Worm (Caenorhabditis elegans) whole organism, L1 larva: ENCODE measurements around the gene fbxc-50.

Experiments
- C16A3.4 ChIP-seq: fragments of 150-350 bp; optimal IDR thresholded peaks from 2 replicates; lab custom pipeline; 2014; ENCODE audit warnings: missing biosample characterization, missing genetic modification characterization
- F16B12.6 ChIP-seq: fragments of 150-350 bp; optimal IDR thresholded peaks from 2 replicates; lab custom pipeline; 2014; ENCODE audit warnings: missing biosample characterization, missing genetic modification characterization
- Y116A8C.19 ChIP-seq: sonication (generic microtip); optimal IDR thresholded peaks from 2 replicates; lab custom pipeline; 2016; ENCODE audit warnings: missing compliant biosample characterization, missing genetic modification characterization, borderline replicate concordance
- aha-1 ChIP-seq: fragments of 150-350 bp; optimal IDR thresholded peaks from 2 replicates; lab custom pipeline; 2014; ENCODE audit warnings: missing biosample characterization, missing genetic modification characterization
- aly-2 ChIP-seq: fragments of 150-350 bp; optimal IDR thresholded peaks from 2 replicates; lab custom pipeline; 2014; ENCODE audit warnings: missing biosample characterization, missing genetic modification characterization
- ama-1 ChIP-seq: fragments of 150-350 bp; optimal IDR thresholded peaks from 2 replicates; lab custom pipeline; 2014
- blmp-1 ChIP-seq: fragments of 150-350 bp; optimal IDR thresholded peaks from 2 replicates; lab custom pipeline; 2014; ENCODE audit warnings: missing biosample characterization, missing genetic modification characterization
- ceh-82 ChIP-seq, 3 experiments: fragments of 150-350 bp in 1 of 3; sonication (generic microtip) in 2 of 3; optimal IDR thresholded peaks; 2 replicates each; lab custom pipeline; 2014 to 2017; ENCODE audit warnings: missing biosample characterization in 3 of 3, missing genetic modification characterization in 3 of 3
- dsc-1 ChIP-seq: sonication (generic microtip); optimal IDR thresholded peaks from 2 replicates; lab custom pipeline; 2016; ENCODE audit warnings: mild to moderate bottlenecking, missing genetic modification characterization, missing compliant biosample characterization
- efl-1 ChIP-seq, 4 experiments: fragments of 150-350 bp; optimal IDR thresholded peaks in 3 of 4; peaks in 1 of 4; 1 replicate in 1 of 4; 2 replicates in 3 of 4; lab custom pipeline; 2014; ENCODE audit warnings: missing biosample characterization in 2 of 4, missing genetic modification characterization in 2 of 4, missing genetic modification reagents in 2 of 4
- efl-3 ChIP-seq: fragments of 200-800 bp; sonication (Bioruptor generic); optimal IDR thresholded peaks from 2 replicates; lab custom pipeline; 2018; ENCODE audit warnings: mild to moderate bottlenecking, missing genetic modification characterization, missing compliant biosample characterization
- egl-13 ChIP-seq: sonication (generic microtip); optimal IDR thresholded peaks from 2 replicates; lab custom pipeline; 2016; ENCODE audit warnings: missing genotype, missing genetic modification reagents, missing genetic modification characterization, missing compliant biosample characterization
- fkh-8 ChIP-seq: sonication (generic microtip); optimal IDR thresholded peaks from 2 replicates; lab custom pipeline; 2016; ENCODE audit warnings: mild to moderate bottlenecking, missing genetic modification characterization, missing compliant biosample characterization
- hlh-17 ChIP-seq: fragments of 200-800 bp; sonication (Bioruptor generic); optimal IDR thresholded peaks from 2 replicates; lab custom pipeline; 2018; ENCODE audit warnings: missing genetic modification characterization, mild to moderate bottlenecking, missing compliant biosample characterization, moderate library complexity, borderline replicate concordance
- hpl-2 ChIP-seq: fragments of 150-350 bp; optimal IDR thresholded peaks from 2 replicates; lab custom pipeline; 2014; ENCODE audit warnings: missing biosample characterization, missing genetic modification reagents, missing genetic modification characterization
- isw-1 ChIP-seq: fragments of 200-800 bp; sonication (Bioruptor generic); IDR thresholded peaks from 2 replicates; pipeline ENCODE4 v1.3.6; 2022; ENCODE audit warnings: missing genetic modification characterization, missing compliant biosample characterization
- jun-1 ChIP-seq: fragments of 150-350 bp; optimal IDR thresholded peaks from 2 replicates; lab custom pipeline; 2014; ENCODE audit warnings: missing biosample characterization, missing genetic modification reagents, missing genetic modification characterization
- lin-13 ChIP-seq: fragments of 150-350 bp; optimal IDR thresholded peaks from 2 replicates; lab custom pipeline; 2014; ENCODE audit warnings: missing biosample characterization, missing genetic modification reagents, missing genetic modification characterization
- lin-35 ChIP-seq, 2 experiments: fragments of 150-350 bp; optimal IDR thresholded peaks; 2 replicates each; lab custom pipeline; 2014; ENCODE audit warnings: missing biosample characterization in 2 of 2, missing genetic modification characterization in 2 of 2, missing genetic modification reagents in 2 of 2
- lsy-2 ChIP-seq, 2 experiments: fragments of 150-350 bp; optimal IDR thresholded peaks; 2 replicates each; lab custom pipeline; 2014; ENCODE audit warnings: missing biosample characterization in 2 of 2, missing genetic modification characterization in 2 of 2
- mep-1 ChIP-seq: fragments of 150-350 bp; optimal IDR thresholded peaks from 2 replicates; lab custom pipeline; 2014; ENCODE audit warnings: missing biosample characterization, missing genetic modification characterization
- nhr-11 ChIP-seq: fragments of 150-350 bp; optimal IDR thresholded peaks from 2 replicates; lab custom pipeline; 2014; ENCODE audit warnings: missing biosample characterization, missing genetic modification characterization
- nhr-28 ChIP-seq: fragments of 150-350 bp; optimal IDR thresholded peaks from 2 replicates; lab custom pipeline; 2014; ENCODE audit warnings: missing biosample characterization, missing genetic modification characterization
- nhr-47 ChIP-seq: sonication (generic microtip); optimal IDR thresholded peaks from 2 replicates; lab custom pipeline; 2016; ENCODE audit warnings: mild to moderate bottlenecking, missing genetic modification characterization, moderate library complexity, missing compliant biosample characterization
- nhr-76 ChIP-seq: sonication (generic microtip); optimal IDR thresholded peaks from 2 replicates; lab custom pipeline; 2017; ENCODE audit warnings: missing biosample characterization, missing genetic modification characterization
- nhr-77 ChIP-seq: fragments of 150-350 bp; optimal IDR thresholded peaks from 2 replicates; lab custom pipeline; 2014; ENCODE audit warnings: missing biosample characterization, missing genetic modification characterization
- nhr-84 ChIP-seq: sonication (generic microtip); optimal IDR thresholded peaks from 2 replicates; lab custom pipeline; 2017; ENCODE audit warnings: missing biosample characterization, missing genetic modification characterization
- nhr-85 ChIP-seq: sonication (generic microtip); peaks from one replicate; lab custom pipeline; 2016; ENCODE audit warnings: missing genetic modification characterization, inconsistent platforms, missing compliant biosample characterization
- nhr-90 ChIP-seq: sonication (generic microtip); optimal IDR thresholded peaks from 2 replicates; lab custom pipeline; 2016; ENCODE audit warnings: mild to moderate bottlenecking, missing genetic modification characterization, missing compliant biosample characterization; ENCODE audit not compliant: poor library complexity
- pag-3 ChIP-seq: sonication (generic microtip); optimal IDR thresholded peaks from 2 replicates; lab custom pipeline; 2017; ENCODE audit warnings: missing genetic modification characterization, mild to moderate bottlenecking, missing compliant biosample characterization, antibody characterized with exemption, borderline replicate concordance; ENCODE audit not compliant: insufficient read depth
- pax-3 ChIP-seq: fragments of 200-800 bp; sonication (Bioruptor generic); optimal IDR thresholded peaks from 2 replicates; lab custom pipeline; 2018; ENCODE audit warnings: mild to moderate bottlenecking, missing genetic modification characterization, moderate library complexity, missing compliant biosample characterization
- pqm-1 ChIP-seq: sonication (generic microtip); optimal IDR thresholded peaks from 3 replicates; lab custom pipeline; 2017; ENCODE audit warnings: missing biosample characterization, missing genetic modification characterization
- snpc-4 ChIP-seq: fragments of 150-350 bp; optimal IDR thresholded peaks from 2 replicates; lab custom pipeline; 2014; ENCODE audit warnings: missing biosample characterization, missing genetic modification characterization
- snu-23 ChIP-seq: sonication (generic microtip); optimal IDR thresholded peaks from 2 replicates; lab custom pipeline; 2016; ENCODE audit warnings: missing genetic modification characterization, missing compliant biosample characterization
- sox-4 ChIP-seq: sonication (generic microtip); optimal IDR thresholded peaks from 2 replicates; lab custom pipeline; 2016; ENCODE audit warnings: missing genetic modification characterization, missing compliant biosample characterization
- sup-37 ChIP-seq: fragments of 200-800 bp; sonication (Bioruptor generic); optimal IDR thresholded peaks from 2 replicates; lab custom pipeline; 2018; ENCODE audit warnings: mild to moderate bottlenecking, missing genetic modification characterization, missing compliant biosample characterization
- swsn-7 ChIP-seq: sonication (generic microtip); optimal IDR thresholded peaks from 2 replicates; lab custom pipeline; 2016; ENCODE audit warnings: missing genetic modification characterization, missing compliant biosample characterization
- tlp-1 ChIP-seq: fragments of 150-350 bp; optimal IDR thresholded peaks from 2 replicates; lab custom pipeline; 2014; ENCODE audit warnings: missing biosample characterization, missing genetic modification characterization
- unc-30 ChIP-seq: sonication (generic microtip); optimal IDR thresholded peaks from 2 replicates; lab custom pipeline; 2017; ENCODE audit warnings: missing biosample characterization, missing genetic modification characterization
- unc-86 ChIP-seq: sonication (generic microtip); optimal IDR thresholded peaks from 2 replicates; lab custom pipeline; 2016; ENCODE audit warnings: missing genetic modification characterization, missing compliant biosample characterization
- unc-98 ChIP-seq: fragments of 200-800 bp; sonication (Bioruptor generic); IDR thresholded peaks from 2 replicates; pipeline ENCODE4 v1.3.6; 2022; ENCODE audit warnings: missing genetic modification characterization, missing compliant biosample characterization
- xbp-1 ChIP-seq: sonication (generic microtip); optimal IDR thresholded peaks from 2 replicates; lab custom pipeline; 2016; ENCODE audit warnings: missing genetic modification characterization, missing compliant biosample characterization
- ztf-11 ChIP-seq, 2 experiments: sonication (generic microtip); optimal IDR thresholded peaks; 2 replicates each; lab custom pipeline; 2016 to 2017; ENCODE audit warnings: missing genetic modification characterization in 2 of 2, missing biosample characterization in 1 of 2, missing compliant biosample characterization in 1 of 2
- ztf-4 ChIP-seq: fragments of 150-350 bp; optimal IDR thresholded peaks from 2 replicates; lab custom pipeline; 2014; ENCODE audit warnings: missing biosample characterization, missing genetic modification characterization

fbxc-50 gene

DNA sequence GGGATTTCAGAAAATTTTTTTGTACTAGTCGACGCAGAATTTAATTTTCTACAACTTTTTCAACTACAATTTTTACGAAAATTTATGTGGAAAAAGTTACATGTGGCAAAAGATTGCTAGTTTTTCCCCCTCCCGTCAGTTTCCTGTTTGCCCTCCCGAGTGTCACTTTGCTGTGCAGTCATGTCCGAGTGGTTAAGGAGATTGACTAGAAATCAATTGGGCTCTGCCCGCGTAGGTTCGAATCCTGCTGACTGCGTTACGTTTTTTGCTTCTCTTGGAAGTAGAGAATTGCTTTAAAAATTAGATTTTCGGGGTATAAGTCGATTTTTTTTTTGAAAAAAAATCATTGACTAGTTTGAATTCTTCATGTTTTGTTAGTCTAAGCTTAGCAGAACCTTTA is 19.9 kb upstream of the fbxc-50 start (continued):
- TF ChIP-seq efl-1 (optimal IDR thresholded peaks at IDR 0.05; lab: Kevin White, UChicago) (peak in 1 of 2 experiments; percentile 1), efl-1 (GFP tag; optimal IDR thresholded peaks at IDR 0.05 in 1 of 2; lab: Kevin White, UChicago) (no peak), isw-1 (GFP tag; lab: Robert Waterston, UW) (no peak), tlp-1 (tag; lab: Kevin White, UChicago) (no peak), jun-1 (no peak), hpl-2 (GFP tag; lab: Kevin White, UChicago) (no peak), snu-23 (GFP tag; lab: Kevin White, UChicago) (peak; percentile 3), hlh-17 (no peak), swsn-7 (tag; lab: Kevin White, UChicago) (no peak), aha-1 (tag; lab: Kevin White, UChicago) (no peak), lsy-2 (tag; optimal IDR thresholded peaks at IDR 0.05; lab: Kevin White, UChicago) (peak in 1 of 2 experiments; percentile 10), aly-2 (tag; lab: Kevin White, UChicago) (no peak), ztf-11 (tag; optimal IDR thresholded peaks at IDR 0.05; lab: Kevin White, UChicago) (no peak), blmp-1 (no peak), lin-35 (GFP tag; optimal IDR thresholded peaks at IDR 0.05; lab: Kevin White, UChicago) (no peak)

DNA sequence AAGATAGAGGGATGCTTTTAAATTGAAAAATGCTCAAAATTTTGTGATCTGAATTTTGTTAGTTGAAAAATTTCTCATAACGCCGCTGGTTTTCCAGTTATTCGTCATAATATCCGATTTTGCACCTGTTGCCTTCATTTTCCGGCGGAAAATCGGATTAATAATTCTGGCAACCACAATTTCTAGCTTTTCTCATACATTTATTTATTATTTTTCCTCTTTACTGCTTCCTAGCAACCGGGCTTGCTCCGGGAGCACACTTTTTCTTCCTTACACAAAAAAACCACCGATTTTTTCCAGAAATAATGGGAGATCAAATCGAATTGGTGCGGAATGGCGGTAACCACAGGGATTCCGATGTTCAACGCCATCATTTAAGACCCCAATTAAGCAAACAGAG is 19.4 kb upstream of the fbxc-50 start, which contains the start of gene F02E11.7:
F02E11.7 (plus strand) TSS at position 301 of the 400 bp plus-strand sequence.
- TF ChIP-seq fkh-8 (tag; lab: Kevin White, UChicago) = peak; percentile 11
- TF ChIP-seq unc-30 (tag; lab: Kevin White, UChicago) = no peak
- no peak for TF ChIP-seq C16A3.4 (tag; lab: Kevin White, UChicago)
- TF ChIP-seq hpl-2 (GFP tag; lab: Kevin White, UChicago) = no peak
- no peak for TF ChIP-seq pax-3 (tag; lab: Kevin White, UChicago)

DNA sequence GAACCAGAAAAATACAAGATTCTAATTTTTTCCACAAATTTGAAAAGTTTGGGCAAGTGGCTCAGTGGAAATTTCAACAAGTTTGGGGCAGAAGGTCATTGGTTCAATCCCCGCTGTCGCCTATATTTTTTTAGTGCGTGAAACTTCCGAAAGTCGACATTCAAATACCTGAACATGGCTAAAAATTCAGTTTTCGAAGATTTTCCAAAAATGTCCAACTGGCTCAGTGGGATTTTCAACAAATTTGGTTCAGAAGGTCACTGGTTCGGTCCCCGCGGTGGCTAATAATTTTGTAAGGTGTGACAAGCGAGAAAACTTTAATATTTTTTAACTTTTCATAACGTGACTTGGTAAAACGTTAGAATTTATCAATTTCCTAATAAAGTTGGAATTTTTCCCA is 16.8 kb upstream of the fbxc-50 start:
- TF ChIP-seq nhr-76 (tag; lab: Kevin White, UChicago) (no peak), pqm-1 (tag; lab: Kevin White, UChicago) (no peak), nhr-77 (tag; lab: Kevin White, UChicago) (no peak), tlp-1 (tag; lab: Kevin White, UChicago) (no peak), sox-4 (tag; lab: Kevin White, UChicago) (no peak), xbp-1 (tag; lab: Kevin White, UChicago) (no peak), nhr-84 (tag; lab: Kevin White, UChicago) (no peak), unc-30 (tag; lab: Kevin White, UChicago) (no peak), pag-3 (tag; lab: Kevin White, UChicago) (no peak), aly-2 (tag; lab: Kevin White, UChicago) (no peak), nhr-90 (tag; lab: Kevin White, UChicago) (no peak), mep-1 (tag; lab: Kevin White, UChicago) (no peak), nhr-11 (tag; lab: Kevin White, UChicago) (no peak), nhr-28 (tag; lab: Kevin White, UChicago) (no peak), dsc-1 (tag; lab: Kevin White, UChicago) (no peak), unc-98 (GFP tag; lab: Robert Waterston, UW) (no peak), Y116A8C.19 (tag; lab: Kevin White, UChicago) (no peak)

DNA sequence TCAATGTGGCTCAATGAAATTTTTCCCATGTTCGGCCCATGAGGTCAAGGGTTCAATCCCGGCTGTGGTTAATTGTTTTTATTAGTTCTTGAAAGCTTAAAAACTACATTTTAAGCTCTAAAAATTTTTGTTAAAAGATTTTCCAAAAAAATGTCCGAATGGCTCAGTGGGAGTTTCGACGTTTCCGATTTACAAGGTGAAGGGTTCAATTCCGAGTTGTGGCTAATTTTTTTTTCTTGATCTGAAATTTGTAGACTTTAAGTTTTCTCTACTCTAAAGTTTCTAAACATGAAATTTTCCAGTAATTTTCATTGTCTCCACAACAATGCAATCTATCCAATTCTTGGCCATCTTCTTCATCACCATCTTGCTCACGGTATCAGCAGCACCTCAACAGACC is 14.6 kb upstream of the fbxc-50 start, which contains the start of gene F02E11.2:
F02E11.2 (plus strand) TSS at position 301 of the 400 bp plus-strand sequence.
- TF ChIP-seq egl-13 (no peak), nhr-77 (tag; lab: Kevin White, UChicago) (no peak), nhr-47 (no peak), efl-3 (GFP tag; lab: Kevin White, UChicago) (no peak), ceh-82 (tag; optimal IDR thresholded peaks at IDR 0.05; lab: Kevin White, UChicago) (no peak), unc-86 (no peak), aha-1 (tag; lab: Kevin White, UChicago) (no peak), nhr-85 (no peak), snpc-4 (no peak), aly-2 (tag; lab: Kevin White, UChicago) (no peak), unc-98 (GFP tag; lab: Robert Waterston, UW) (no peak), lin-13 (no peak), ztf-11 (tag; optimal IDR thresholded peaks at IDR 0.05; lab: Kevin White, UChicago) (no peak), sup-37 (GFP tag; lab: Kevin White, UChicago) (no peak), ztf-4 (tag; lab: Kevin White, UChicago) (no peak), nhr-11 (tag; lab: Kevin White, UChicago) (no peak), dsc-1 (tag; lab: Kevin White, UChicago) (no peak), ama-1 (lab: Kevin White, UChicago) (no peak), F16B12.6 (tag; lab: Kevin White, UChicago) (no peak)
